Worm (Caenorhabditis elegans): ENCODE results near the gene tbx-33.

tbx-33 gene

DNA sequence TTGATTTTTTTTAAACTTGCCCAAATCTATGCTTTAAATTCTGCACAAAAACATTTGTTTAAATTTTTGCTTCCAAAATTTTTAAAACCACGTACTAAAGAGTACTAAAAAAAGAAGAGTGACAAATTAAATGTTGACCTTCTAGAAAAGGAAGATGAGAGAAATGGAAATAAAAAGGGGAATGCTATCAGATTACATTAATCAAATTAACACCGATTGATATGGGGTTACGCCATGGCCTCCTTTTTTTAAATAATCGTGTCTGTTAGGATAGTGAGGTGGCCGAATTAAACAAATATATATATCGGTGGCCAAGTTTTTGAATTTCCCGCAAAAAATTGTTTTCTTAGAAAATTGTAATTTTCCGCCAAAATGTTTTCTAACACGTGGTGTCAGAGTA lies 4.3 kb downstream of the tbx-33 start:
- TF ChIP-seq unc-62 (GFP tag; optimal IDR thresholded peaks at IDR 0.05) = no peak

DNA sequence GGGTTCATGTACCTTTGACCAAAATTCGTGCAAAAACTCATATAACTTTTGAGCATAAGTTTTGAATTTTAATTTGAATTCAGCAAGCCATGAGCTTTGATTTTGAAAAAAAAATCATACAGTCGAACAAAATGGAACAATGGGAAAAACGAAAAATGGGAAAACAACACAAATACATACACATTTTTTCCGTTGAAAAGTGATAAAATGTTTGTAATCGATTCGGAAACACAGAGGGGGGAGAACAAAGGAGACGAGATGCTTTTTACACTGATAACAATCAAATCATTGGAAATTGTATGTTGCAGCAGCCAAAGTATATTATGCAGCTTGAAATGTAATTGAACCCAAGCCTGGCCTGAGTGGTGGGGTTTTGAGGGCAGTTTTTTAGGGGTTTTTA lies 5.5 kb downstream of the tbx-33 start:
- no peak for TF ChIP-seq unc-62 (GFP tag; optimal IDR thresholded peaks at IDR 0.05)

- no peak for TF ChIP-seq unc-62 (GFP tag; optimal IDR thresholded peaks at IDR 0.05)
These were observed 7.3 kb downstream of the tbx-33 start, which contains the start of gene Y66A7A.7 for ce11 chrIII:11629354-11629753. TSS of gene Y66A7A.7 (minus strand) at chrIII:11629454.

ce11 chrIII:11627631-11628030 lies 9.0 kb downstream of the tbx-33 start:
- TF ChIP-seq unc-62 (GFP tag; optimal IDR thresholded peaks at IDR 0.05) = no peak

DNA sequence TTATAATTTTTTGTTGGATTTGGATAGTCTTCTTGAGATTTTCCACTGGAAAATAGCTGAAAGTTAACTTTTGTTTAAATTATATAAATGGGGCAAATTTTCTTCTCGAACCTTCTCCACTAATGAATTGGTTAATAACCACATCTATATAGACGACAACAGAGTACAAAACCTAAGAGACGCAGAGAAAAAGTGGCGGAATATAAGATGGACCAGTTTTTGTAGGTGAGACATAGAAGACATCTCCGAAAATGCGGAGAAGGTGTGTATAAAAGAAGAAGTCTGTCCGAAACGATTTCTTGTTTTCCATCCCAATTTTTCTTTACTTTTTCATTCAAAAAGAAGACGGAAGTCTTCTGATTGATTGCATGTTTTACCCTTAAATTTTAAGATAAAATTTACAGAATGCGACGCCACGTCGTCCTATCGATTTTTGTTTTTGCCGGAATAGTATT lies 11.8 kb downstream of the tbx-33 start, which contains the start of gene gly-8:
Gene gly-8, plus strand, starts transcription at position 405 of the 455 bp plus-strand sequence.
- TF ChIP-seq unc-62 (GFP tag; optimal IDR thresholded peaks at IDR 0.05) = no peak

DNA sequence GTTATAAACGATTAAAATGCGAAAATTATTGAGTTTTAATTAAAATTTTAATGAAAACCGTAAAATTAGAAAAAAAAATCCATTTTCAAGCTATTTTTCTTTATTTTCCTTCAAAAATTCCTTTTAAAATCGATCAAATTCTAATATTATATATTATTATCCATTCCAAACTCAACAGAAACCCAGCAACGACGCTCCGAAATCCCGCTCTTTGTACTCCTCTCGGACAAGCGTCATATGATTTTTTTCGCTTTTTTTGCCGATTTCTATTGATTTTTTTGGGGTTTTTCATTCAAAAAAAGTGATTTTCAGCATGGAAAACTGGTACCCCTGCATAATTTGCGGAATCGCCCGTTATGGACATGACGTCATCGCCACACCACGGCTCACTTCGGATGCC lies 20.2 kb downstream of the tbx-33 start, which contains the start of gene ceh-91:
Gene ceh-91, plus strand, starts transcription at position 301 of the 400 bp plus-strand sequence.
- no peak for TF ChIP-seq unc-62 (GFP tag; optimal IDR thresholded peaks at IDR 0.05)

DNA sequence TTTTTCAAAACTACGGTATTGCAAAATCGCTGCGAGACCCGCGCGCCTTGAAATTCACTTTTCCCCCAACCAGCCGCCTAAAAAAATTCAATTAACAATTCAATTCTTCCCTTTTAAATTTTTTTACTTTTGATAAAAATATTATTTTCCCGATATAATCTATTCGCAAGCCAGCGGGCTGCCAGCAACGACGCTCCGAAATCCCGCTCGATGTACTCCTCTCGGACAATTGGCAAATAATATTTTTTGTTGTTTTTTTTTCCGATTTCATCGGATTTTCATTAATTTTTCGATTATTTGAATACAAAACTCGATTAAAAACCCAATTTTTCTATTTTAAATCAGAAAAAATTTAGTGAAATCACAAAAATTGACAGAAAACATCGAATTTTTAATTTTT lies 20.8 kb downstream of the tbx-33 start:
- no peak for TF ChIP-seq unc-62 (GFP tag; optimal IDR thresholded peaks at IDR 0.05)

- TF ChIP-seq unc-62 (GFP tag; optimal IDR thresholded peaks at IDR 0.05) = no peak
These were observed 21.8 kb downstream of the tbx-33 start for ce11 chrIII:11614874-11615273.

DNA sequence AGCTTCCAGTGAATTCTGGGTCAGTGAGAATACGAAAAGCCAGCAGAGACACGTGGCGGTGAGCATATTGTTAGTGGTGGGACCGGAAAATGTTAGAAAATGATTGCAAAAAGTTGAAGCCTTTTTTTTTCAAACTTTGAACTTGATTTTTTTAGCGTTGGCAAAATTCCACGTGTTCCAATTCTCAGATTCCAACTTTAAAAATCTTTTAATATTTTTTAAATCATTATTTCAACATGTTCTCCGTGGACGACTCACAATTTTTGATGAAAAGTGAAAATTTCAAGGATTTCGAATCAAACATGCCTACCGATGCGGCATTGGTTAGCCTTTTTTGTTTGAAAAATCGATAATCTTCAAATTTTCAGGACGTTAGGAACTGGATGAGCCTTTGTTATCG lies 24.3 kb downstream of the tbx-33 start, which contains the start of the genes Y66A7A.9 and Y66A7A.4:
Gene Y66A7A.9, minus strand, starts transcription at position 101 of the 400 bp plus-strand sequence.
Gene Y66A7A.4, plus strand, starts transcription at position 237 of the 400 bp plus-strand sequence.
- no peak for TF ChIP-seq unc-62 (GFP tag; optimal IDR thresholded peaks at IDR 0.05)

DNA sequence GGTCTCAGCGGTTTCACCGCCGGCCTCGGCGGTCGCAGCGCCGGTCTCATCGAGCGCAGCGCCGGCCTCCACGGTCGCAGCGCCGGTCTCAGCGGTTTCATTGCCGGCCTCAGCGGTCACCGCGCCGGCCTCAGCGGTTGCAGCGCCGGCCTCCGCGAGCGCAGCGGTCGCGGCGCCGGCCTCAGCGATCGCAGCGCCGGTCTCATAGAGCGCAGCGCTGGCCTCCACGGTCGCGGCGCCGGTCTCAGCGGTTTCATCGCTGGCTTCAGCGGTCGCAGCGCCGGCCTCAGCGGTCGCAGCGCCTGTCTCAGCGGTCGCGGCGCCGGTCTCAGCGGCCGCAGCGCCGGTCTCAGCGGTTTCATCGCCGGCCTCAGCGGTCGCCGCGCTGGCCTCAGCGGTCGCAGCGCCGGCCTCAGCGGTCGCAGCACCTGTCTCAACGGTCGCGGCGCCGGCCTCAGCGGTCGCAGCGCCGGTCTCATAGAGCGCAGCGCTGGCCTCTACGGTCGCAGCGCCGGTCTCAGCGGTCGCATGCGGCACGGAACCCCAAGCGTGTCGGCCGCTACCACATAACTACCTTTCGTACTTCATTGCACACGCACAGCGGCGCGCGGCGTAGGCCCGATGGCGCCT lies 24.9 kb downstream of the tbx-33 start:
- no peak for TF ChIP-seq unc-62 (GFP tag; optimal IDR thresholded peaks at IDR 0.05)

- TF ChIP-seq unc-62 (GFP tag; optimal IDR thresholded peaks at IDR 0.05) = no peak
These were observed 27.1 kb downstream of the tbx-33 start, which contains the start of gene Y66D12A.30 for ce11 chrIII:11609568-11609967. TSS of gene Y66D12A.30 (plus strand) at chrIII:11609868.

ce11 chrIII:11607870-11608269 lies 28.8 kb downstream of the tbx-33 start, which contains the start of gene Y66D12A.1:
TSS of gene Y66D12A.1 (plus strand) at chrIII:11608170.
- TF ChIP-seq unc-62 (GFP tag; optimal IDR thresholded peaks at IDR 0.05) = no peak

DNA sequence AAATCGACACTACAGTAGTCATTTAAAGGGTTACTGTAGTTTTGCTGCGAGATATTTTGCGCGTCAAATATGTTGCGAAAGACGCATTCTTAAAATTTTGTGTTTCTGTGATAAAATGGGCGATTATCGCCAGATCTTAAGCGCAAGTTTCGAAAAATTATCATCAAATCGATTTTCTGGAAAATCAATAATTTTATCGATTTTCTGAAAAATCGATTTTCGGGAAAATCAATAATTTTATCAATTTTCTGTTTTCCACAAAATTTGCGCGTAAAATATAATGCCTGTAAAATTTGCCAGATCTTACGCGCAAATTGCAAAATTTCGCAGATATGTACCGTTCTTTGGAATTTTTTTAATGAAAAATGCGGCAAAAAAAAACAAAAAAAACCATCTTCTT lies 44.5 kb downstream of the tbx-33 start:
- no peak for TF ChIP-seq unc-62 (GFP tag; optimal IDR thresholded peaks at IDR 0.05)

- no peak for TF ChIP-seq unc-62 (GFP tag; optimal IDR thresholded peaks at IDR 0.05)
These were observed 46.4 kb downstream of the tbx-33 start for ce11 chrIII:11590255-11590654.

- TF ChIP-seq unc-62 (GFP tag; optimal IDR thresholded peaks at IDR 0.05) = no peak
These were observed 47.3 kb downstream of the tbx-33 start for ce11 chrIII:11589311-11589710.

DNA sequence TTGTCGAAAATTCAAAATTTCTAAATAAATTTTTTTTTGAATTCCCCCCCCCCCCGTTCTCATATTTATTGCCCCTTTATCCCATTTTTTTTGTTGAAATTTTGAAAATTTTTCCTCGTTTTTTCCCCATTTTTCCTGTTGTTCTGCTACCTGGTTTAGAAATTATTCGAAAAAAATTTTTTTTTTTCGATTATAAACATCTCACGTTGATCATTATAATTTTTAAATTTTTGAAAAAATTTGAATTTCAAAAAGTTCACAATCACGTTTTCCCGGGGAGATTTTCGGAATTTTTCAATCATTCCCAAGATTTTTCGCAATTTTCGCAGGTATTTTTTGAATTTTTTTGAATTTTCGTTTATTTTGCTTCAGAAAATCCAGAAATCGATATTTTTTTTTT lies 47.7 kb downstream of the tbx-33 start, which contains the start of gene Y66D12A.3:
Gene Y66D12A.3, plus strand, starts transcription at position 301 of the 400 bp plus-strand sequence.
- no peak for TF ChIP-seq unc-62 (GFP tag; optimal IDR thresholded peaks at IDR 0.05)
